Worm (Caenorhabditis elegans): ENCODE results near the gene F59B1.2.

The F59B1.2 gene

DNA sequence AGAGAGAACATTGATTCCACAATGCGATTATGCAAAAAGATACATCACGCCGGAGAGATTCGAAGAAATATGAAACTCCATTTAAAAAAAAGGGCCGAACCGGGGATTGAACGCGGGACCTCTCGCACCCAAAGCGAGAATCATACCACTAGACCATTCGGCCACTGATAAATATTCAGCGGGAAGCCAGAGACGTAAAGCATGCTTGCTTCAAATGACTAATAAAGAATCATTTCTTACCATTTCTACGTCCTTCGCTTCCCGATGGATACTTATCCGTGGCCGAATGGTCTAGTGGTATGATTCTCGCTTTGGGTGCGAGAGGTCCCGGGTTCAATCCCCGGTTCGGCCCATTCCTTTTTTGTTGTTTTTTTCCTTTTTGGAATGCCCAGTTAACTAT lies 44.9 kb upstream of the F59B1.2 start:
- no peak for TF ChIP-seq unc-42 (tag; optimal IDR thresholded peaks at IDR 0.05)
- TF ChIP-seq F13H6.1 (tag; optimal IDR thresholded peaks at IDR 0.05), result no peak
- TF ChIP-seq pros-1 (tag; optimal IDR thresholded peaks at IDR 0.05), result no peak
- TF ChIP-seq ttx-3 (tag; optimal IDR thresholded peaks at IDR 0.05), result no peak
- TF ChIP-seq fkh-10 (GFP tag; optimal IDR thresholded peaks at IDR 0.05), result no peak
- TF ChIP-seq ceh-31 (tag; optimal IDR thresholded peaks at IDR 0.05), result no peak
- TF ChIP-seq ref-2 (tag; optimal IDR thresholded peaks at IDR 0.05), result no peak
- TF ChIP-seq eyg-1 (tag; optimal IDR thresholded peaks at IDR 0.05), result no peak
- no peak for TF ChIP-seq hlh-13 (GFP tag; optimal IDR thresholded peaks at IDR 0.05)
- no peak for TF ChIP-seq ceh-6 (GFP tag; optimal IDR thresholded peaks at IDR 0.05)
- no peak for TF ChIP-seq ets-4 (tag; optimal IDR thresholded peaks at IDR 0.05)
- no peak for TF ChIP-seq pqm-1 (tag; optimal IDR thresholded peaks at IDR 0.05)
- no peak for TF ChIP-seq ceh-22 (tag; optimal IDR thresholded peaks at IDR 0.05)
- no peak for TF ChIP-seq zip-5 (tag; optimal IDR thresholded peaks at IDR 0.05)
- TF ChIP-seq Y22D7AL.16 (tag; optimal IDR thresholded peaks at IDR 0.05), result no peak
- no peak for TF ChIP-seq ceh-9 (tag; optimal IDR thresholded peaks at IDR 0.05)
- no peak for TF ChIP-seq tbx-2 (tag; optimal IDR thresholded peaks at IDR 0.05)
- TF ChIP-seq pag-3 (tag; optimal IDR thresholded peaks at IDR 0.05; ENCODE audit: borderline replicate concordance), result no peak

- no peak for TF ChIP-seq F13H6.1 (tag; optimal IDR thresholded peaks at IDR 0.05)
- TF ChIP-seq ceh-2 (tag; optimal IDR thresholded peaks at IDR 0.05), result no peak
- TF ChIP-seq ets-4 (tag; optimal IDR thresholded peaks at IDR 0.05), result no peak
- TF ChIP-seq unc-55 (GFP tag; optimal IDR thresholded peaks at IDR 0.05), result no peak
- no peak for TF ChIP-seq fkh-10 (GFP tag; optimal IDR thresholded peaks at IDR 0.05)
- TF ChIP-seq ceh-34 (tag; optimal IDR thresholded peaks at IDR 0.05), result no peak
- TF ChIP-seq ceh-30 (tag; optimal IDR thresholded peaks at IDR 0.05), result no peak
- no peak for TF ChIP-seq zip-5 (tag; optimal IDR thresholded peaks at IDR 0.05)
- TF ChIP-seq unc-3 (GFP tag; conservative IDR thresholded peaks at IDR 0.05), result no peak
- TF ChIP-seq unc-3 (tag; optimal IDR thresholded peaks at IDR 0.05), result no peak
- TF ChIP-seq madf-2 (tag; optimal IDR thresholded peaks at IDR 0.05), result no peak
- no peak for TF ChIP-seq ceh-19 (GFP tag; optimal IDR thresholded peaks at IDR 0.05)
- TF ChIP-seq pqm-1 (tag; optimal IDR thresholded peaks at IDR 0.05), result no peak
- no peak for TF ChIP-seq sox-2 (GFP tag; IDR thresholded peaks at IDR 0.05)
- TF ChIP-seq rnt-1 (tag; optimal IDR thresholded peaks at IDR 0.05), result no peak
- no peak for TF ChIP-seq pros-1 (tag; optimal IDR thresholded peaks at IDR 0.05)
- TF ChIP-seq fkh-6 (tag; optimal IDR thresholded peaks at IDR 0.05), result no peak
- TF ChIP-seq gmeb-2 (tag; optimal IDR thresholded peaks at IDR 0.05), result no peak
- TF ChIP-seq Y22D7AL.16 (tag; optimal IDR thresholded peaks at IDR 0.05), result no peak
Observed at ce11 chrV:3592099-3592498, 41.0 kb upstream of the F59B1.2 start, which contains the start of gene T22F3.12. Gene T22F3.12 (minus strand): TSS chrV:3592199.

- TF ChIP-seq sox-4 (tag; optimal IDR thresholded peaks at IDR 0.05), result no peak
- no peak for TF ChIP-seq ceh-31 (tag; optimal IDR thresholded peaks at IDR 0.05)
- TF ChIP-seq rnt-1 (tag; optimal IDR thresholded peaks at IDR 0.05), result no peak
- no peak for TF ChIP-seq zip-5 (tag; optimal IDR thresholded peaks at IDR 0.05)
- TF ChIP-seq hlh-13 (GFP tag; optimal IDR thresholded peaks at IDR 0.05), result no peak
- TF ChIP-seq dmd-4 (tag; optimal IDR thresholded peaks at IDR 0.05; ENCODE audit: borderline replicate concordance), result no peak
- TF ChIP-seq ceh-45 (GFP tag; IDR thresholded peaks at IDR 0.05), result no peak
- no peak for TF ChIP-seq npax-4 (tag; optimal IDR thresholded peaks at IDR 0.05)
- TF ChIP-seq C38D4.7 (GFP tag; optimal IDR thresholded peaks at IDR 0.05), result no peak
- TF ChIP-seq K09A11.1 (tag; optimal IDR thresholded peaks at IDR 0.05; ENCODE audit: insufficient read depth), result no peak
- TF ChIP-seq pqm-1 (tag; optimal IDR thresholded peaks at IDR 0.05), result no peak
- no peak for TF ChIP-seq odd-2 (tag; optimal IDR thresholded peaks at IDR 0.05)
- TF ChIP-seq elt-2 (tag; optimal IDR thresholded peaks at IDR 0.05), result no peak
- no peak for TF ChIP-seq ahr-1 (tag; optimal IDR thresholded peaks at IDR 0.05)
Observed at ce11 chrV:3594936-3595335, 38.2 kb upstream of the F59B1.2 start, which contains the start of gene srh-213. Gene srh-213 (minus strand): TSS chrV:3595036.

Measured in whole organism, late embryonic.